Fruit fly (Drosophila melanogaster): Measurements from ENCODE around the gene CG34165.

dm6 chr2L:14682325-14682884, 31.1 kb upstream of the CG34165 start:
- no peak for TF ChIP-seq CG12104 (GFP tag; optimal IDR thresholded peaks at IDR 0.05)
- no peak for TF ChIP-seq Vsx1 (GFP tag; optimal IDR thresholded peaks at IDR 0.05)
- TF ChIP-seq Fer2 (tag; optimal IDR thresholded peaks at IDR 0.05) = no peak
- TF ChIP-seq CG12299 (tag; optimal IDR thresholded peaks at IDR 0.05) = no peak
- no peak for TF ChIP-seq sug (tag; optimal IDR thresholded peaks at IDR 0.05)
- no peak for TF ChIP-seq CG17385 (GFP tag; optimal IDR thresholded peaks at IDR 0.05)
- TF ChIP-seq Doc2 (GFP tag; IDR thresholded peaks at IDR 0.05) = no peak
- TF ChIP-seq CG12071 (GFP tag; optimal IDR thresholded peaks at IDR 0.05) = no peak
- no peak for TF ChIP-seq Nf-YA (GFP tag; IDR thresholded peaks at IDR 0.05)
- no peak for TF ChIP-seq fru (optimal IDR thresholded peaks at IDR 0.05)
- TF ChIP-seq CG11696 (GFP tag; IDR thresholded peaks at IDR 0.05) = no peak
- TF ChIP-seq ERR (GFP tag; optimal IDR thresholded peaks at IDR 0.05) = no peak
- no peak for TF ChIP-seq bcd (GFP tag; optimal IDR thresholded peaks at IDR 0.05)

Measured in whole organism, embryonic.